Worm (Caenorhabditis elegans): Measurements from ENCODE around the gene arx-4.

arx-4 gene

ce11 chrIII:896904-897303 lies 34.8 kb downstream of the arx-4 start:
- TF ChIP-seq nhr-2 (tag; optimal IDR thresholded peaks at IDR 0.05) (no peak), cnd-1 (tag; optimal IDR thresholded peaks at IDR 0.05) (no peak), M03D4.4 (tag; optimal IDR thresholded peaks at IDR 0.05) (no peak), ceh-83 (GFP tag; optimal IDR thresholded peaks at IDR 0.05) (no peak), flh-1 (GFP tag; optimal IDR thresholded peaks at IDR 0.05) (no peak), nhr-237 (tag; optimal IDR thresholded peaks at IDR 0.05) (no peak)

DNA sequence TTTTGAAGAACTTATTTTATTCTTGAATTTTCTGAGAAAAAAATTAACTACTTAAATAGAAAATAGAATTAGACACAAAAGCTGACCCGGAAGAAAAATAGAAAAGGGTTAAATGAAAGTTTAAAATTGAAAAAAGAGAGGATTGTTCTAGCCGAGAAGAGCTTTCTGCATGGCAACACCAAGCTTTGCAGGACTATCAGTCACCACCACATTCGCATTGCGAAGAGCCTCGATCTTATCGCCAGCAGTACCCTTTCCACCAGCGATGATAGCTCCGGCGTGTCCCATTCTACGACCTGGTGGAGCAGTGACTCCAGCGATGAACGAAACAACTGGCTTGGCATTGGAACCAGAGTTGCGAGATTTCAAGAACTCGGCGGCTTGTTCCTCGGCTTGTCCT lies 38.0 kb downstream of the arx-4 start:
- no peak for TF ChIP-seq lin-32 (GFP tag; optimal IDR thresholded peaks at IDR 0.05)
- TF ChIP-seq mep-1 (tag; optimal IDR thresholded peaks at IDR 0.05) = no peak
- TF ChIP-seq nhr-76 (tag; optimal IDR thresholded peaks at IDR 0.05) = no peak
- no peak for TF ChIP-seq cnd-1 (tag; optimal IDR thresholded peaks at IDR 0.05)
- no peak for TF ChIP-seq bed-3 (GFP tag; optimal IDR thresholded peaks at IDR 0.05)
- no peak for TF ChIP-seq unc-62 (GFP tag; optimal IDR thresholded peaks at IDR 0.05)
- TF ChIP-seq M03D4.4 (tag; optimal IDR thresholded peaks at IDR 0.05) = no peak
- TF ChIP-seq nhr-237 (tag; optimal IDR thresholded peaks at IDR 0.05) = no peak
- TF ChIP-seq drap-1 (GFP tag; optimal IDR thresholded peaks at IDR 0.05) = no peak
- no peak for TF ChIP-seq elt-3 (tag; optimal IDR thresholded peaks at IDR 0.05)
- TF ChIP-seq snpc-4 (tag; optimal IDR thresholded peaks at IDR 0.05) = no peak
- TF ChIP-seq ceh-39 (tag; optimal IDR thresholded peaks at IDR 0.05) = no peak
- TF ChIP-seq unc-39 (tag; optimal IDR thresholded peaks at IDR 0.05) = no peak
- TF ChIP-seq ztf-11 (tag; optimal IDR thresholded peaks at IDR 0.05) = no peak
- TF ChIP-seq elt-1 (tag; optimal IDR thresholded peaks at IDR 0.05; ENCODE audit: borderline replicate concordance, insufficient read depth) = no peak
- TF ChIP-seq sem-2 (GFP tag; optimal IDR thresholded peaks at IDR 0.05) = no peak
- TF ChIP-seq blmp-1 (tag; optimal IDR thresholded peaks at IDR 0.05) = no peak

ce11 chrIII:901148-901547 lies 39.0 kb downstream of the arx-4 start, which contains the start of gene sucl-2:
Gene sucl-2 (minus strand): TSS chrIII:901412.
- TF ChIP-seq ztf-11 (tag; optimal IDR thresholded peaks at IDR 0.05) (no peak), lsy-2 (tag; optimal IDR thresholded peaks at IDR 0.05) (no peak), unc-39 (tag; optimal IDR thresholded peaks at IDR 0.05) (no peak), bed-3 (GFP tag; optimal IDR thresholded peaks at IDR 0.05) (no peak), zip-8 (tag; optimal IDR thresholded peaks at IDR 0.05) (no peak), snpc-4 (tag; optimal IDR thresholded peaks at IDR 0.05) (no peak), lin-32 (GFP tag; optimal IDR thresholded peaks at IDR 0.05) (no peak), blmp-1 (tag; optimal IDR thresholded peaks at IDR 0.05) (no peak), elt-3 (tag; optimal IDR thresholded peaks at IDR 0.05) (no peak), mls-2 (tag; optimal IDR thresholded peaks at IDR 0.05) (no peak), ceh-43 (GFP tag; optimal IDR thresholded peaks at IDR 0.05) (no peak), flh-1 (GFP tag; optimal IDR thresholded peaks at IDR 0.05) (no peak), lin-13 (tag; optimal IDR thresholded peaks at IDR 0.05) (no peak), hlh-1 (tag; optimal IDR thresholded peaks at IDR 0.05) (no peak), ceh-39 (tag; optimal IDR thresholded peaks at IDR 0.05) (no peak), mep-1 (tag; optimal IDR thresholded peaks at IDR 0.05) (no peak), M03D4.4 (tag; optimal IDR thresholded peaks at IDR 0.05) (no peak), ces-1 (GFP tag; optimal IDR thresholded peaks at IDR 0.05) (no peak), nhr-76 (tag; optimal IDR thresholded peaks at IDR 0.05) (no peak), pha-4 (tag; optimal IDR thresholded peaks at IDR 0.05) (no peak)

ce11 chrIII:901600-902250 lies 39.6 kb downstream of the arx-4 start:
- TF ChIP-seq ceh-43 (GFP tag; optimal IDR thresholded peaks at IDR 0.05) (no peak), ces-1 (GFP tag; optimal IDR thresholded peaks at IDR 0.05) (no peak), nhr-76 (tag; optimal IDR thresholded peaks at IDR 0.05) (no peak)

- TF ChIP-seq elt-1 (tag; optimal IDR thresholded peaks at IDR 0.05; ENCODE audit: borderline replicate concordance, insufficient read depth) (no peak), unc-120 (tag; optimal IDR thresholded peaks at IDR 0.05; ENCODE audit: poor library complexity, severe bottlenecking) (no peak), ham-2 (GFP tag; optimal IDR thresholded peaks at IDR 0.05) (no peak), sptf-1 (tag; optimal IDR thresholded peaks at IDR 0.05) (no peak), nhr-76 (tag; optimal IDR thresholded peaks at IDR 0.05) (no peak), zip-8 (tag; optimal IDR thresholded peaks at IDR 0.05) (no peak), mls-2 (tag; optimal IDR thresholded peaks at IDR 0.05) (no peak), flh-1 (GFP tag; optimal IDR thresholded peaks at IDR 0.05) (no peak), tbx-8 (GFP tag; optimal IDR thresholded peaks at IDR 0.05) (no peak), nhr-12 (tag; optimal IDR thresholded peaks at IDR 0.05) (no peak), pha-4 (tag; optimal IDR thresholded peaks at IDR 0.05) (no peak)
These were observed 45.2 kb downstream of the arx-4 start, which contains the start of gene F23H11.4 for ce11 chrIII:907311-907710. Gene F23H11.4 (minus strand): TSS chrIII:907539.

Data from whole organism, mixed stage, embryonic.